Worm (Caenorhabditis elegans) whole organism, L4 larva: ENCODE data around the gene C39B10.3.

Source experiments
- D1046.2 ChIP-seq: fragments of 200-800 bp; sonication (Bioruptor generic); IDR thresholded peaks from 2 replicates; pipeline ENCODE4 v1.3.6; 2022; ENCODE audit warnings: missing genetic modification characterization, missing compliant biosample characterization
- F26F4.8 ChIP-seq: fragments of 200-800 bp; sonication (Bioruptor generic); conservative IDR thresholded peaks from 2 replicates; pipeline ENCODE4 v1.3.6; 2022; ENCODE audit warnings: missing genetic modification characterization, missing compliant biosample characterization
- F49E8.2 ChIP-seq: sonication (generic microtip); optimal IDR thresholded peaks from 2 replicates; lab custom pipeline; 2016; ENCODE audit warnings: missing compliant biosample characterization, mild to moderate bottlenecking, missing genetic modification characterization, borderline replicate concordance
- ZK337.2 ChIP-seq: fragments of 200-800 bp; sonication (Bioruptor generic); IDR thresholded peaks from 2 replicates; pipeline ENCODE4 v1.3.6; 2022; ENCODE audit warnings: missing genetic modification reagents, missing genetic modification characterization, missing compliant biosample characterization
- ZK546.5 ChIP-seq, 2 experiments: sonication (generic microtip); optimal IDR thresholded peaks; 2 replicates each; lab custom pipeline; 2017; ENCODE audit warnings: missing biosample characterization in 2 of 2, missing genetic modification characterization in 2 of 2
- aha-1 ChIP-seq: fragments of 150-350 bp; peaks from one replicate; lab custom pipeline; 2014; ENCODE audit warnings: missing biosample characterization, missing genetic modification characterization
- ama-1 ChIP-seq: fragments of 150-350 bp; optimal IDR thresholded peaks from 2 replicates; lab custom pipeline; 2014; ENCODE audit warnings: inconsistent platforms, mixed read lengths
- attf-4 ChIP-seq: sonication (generic microtip); optimal IDR thresholded peaks from 3 replicates; lab custom pipeline; 2017; ENCODE audit warnings: missing biosample characterization, missing genetic modification characterization
- ceh-62 ChIP-seq: sonication (generic microtip); optimal IDR thresholded peaks from 2 replicates; lab custom pipeline; 2017; ENCODE audit warnings: missing biosample characterization, missing genetic modification characterization
- daf-12 ChIP-seq: fragments of 150-350 bp; optimal IDR thresholded peaks from 2 replicates; lab custom pipeline; 2014; ENCODE audit warnings: missing biosample characterization, missing genetic modification reagents, missing genetic modification characterization
- daf-19 ChIP-seq: fragments of 200-800 bp; sonication (Bioruptor generic); conservative IDR thresholded peaks from 2 replicates; pipeline ENCODE4 v1.3.6; 2022; ENCODE audit warnings: missing genetic modification characterization, missing compliant biosample characterization
- daf-8 ChIP-seq: fragments of 200-800 bp; sonication (Bioruptor generic); IDR thresholded peaks from 2 replicates; pipeline ENCODE4 v1.3.6; 2022; ENCODE audit warnings: missing genetic modification characterization, missing compliant biosample characterization
- dpl-1 ChIP-seq: fragments of 150-350 bp; optimal IDR thresholded peaks from 2 replicates; lab custom pipeline; 2014; ENCODE audit warnings: missing biosample characterization, missing genetic modification reagents, missing genetic modification characterization
- dve-1 ChIP-seq: sonication (generic microtip); optimal IDR thresholded peaks from 2 replicates; lab custom pipeline; 2017; ENCODE audit warnings: antibody characterized with exemption, mild to moderate bottlenecking, missing genetic modification characterization, missing compliant biosample characterization; ENCODE audit not compliant: insufficient read depth
- egl-43 ChIP-seq: fragments of 200-800 bp; sonication (Bioruptor generic); IDR thresholded peaks from 2 replicates; pipeline ENCODE4 v1.3.6; 2022; ENCODE audit warnings: missing genetic modification reagents, missing genetic modification characterization, missing compliant biosample characterization
- fkh-10 ChIP-seq: fragments of 150-350 bp; optimal IDR thresholded peaks from 2 replicates; lab custom pipeline; 2014; ENCODE audit warnings: missing biosample characterization, missing genetic modification reagents, missing genetic modification characterization
- hlh-11 ChIP-seq: fragments of 200-800 bp; sonication (Bioruptor generic); optimal IDR thresholded peaks from 2 replicates; lab custom pipeline; 2018; ENCODE audit warnings: mild to moderate bottlenecking, missing genetic modification characterization, missing compliant biosample characterization
- hlh-30 ChIP-seq: sonication (generic microtip); optimal IDR thresholded peaks from 2 replicates; lab custom pipeline; 2017; ENCODE audit warnings: antibody characterized with exemption, mild to moderate bottlenecking, missing genetic modification characterization, missing compliant biosample characterization; ENCODE audit not compliant: insufficient read depth
- lin-1 ChIP-seq: fragments of 200-800 bp; sonication (Bioruptor generic); IDR thresholded peaks from 2 replicates; pipeline ENCODE4 v1.3.6; 2022; ENCODE audit warnings: missing genetic modification reagents, missing genetic modification characterization, missing compliant biosample characterization
- lin-13 ChIP-seq: fragments of 150-350 bp; optimal IDR thresholded peaks from 2 replicates; lab custom pipeline; 2014; ENCODE audit warnings: missing biosample characterization, missing genetic modification reagents, missing genetic modification characterization
- lin-29 ChIP-seq: fragments of 200-800 bp; sonication (Bioruptor generic); IDR thresholded peaks from 2 replicates; pipeline ENCODE4 v1.3.6; 2022; ENCODE audit warnings: missing genetic modification reagents, missing genetic modification characterization, missing compliant biosample characterization
- lir-3 ChIP-seq: sonication (generic microtip); optimal IDR thresholded peaks from 2 replicates; lab custom pipeline; 2016; ENCODE audit warnings: mild to moderate bottlenecking, missing genetic modification characterization, missing compliant biosample characterization
- mdl-1 ChIP-seq, 2 experiments: fragments of 150-350 bp in 1 of 2; sonication (generic microtip) in 1 of 2; optimal IDR thresholded peaks; 2 replicates each; lab custom pipeline; 2014 to 2017; ENCODE audit warnings: missing biosample characterization in 2 of 2, missing genetic modification characterization in 2 of 2
- mep-1 ChIP-seq: fragments of 150-350 bp; sonication (generic microtip); optimal IDR thresholded peaks from 3 replicates; lab custom pipeline; 2014; ENCODE audit warnings: missing biosample characterization, missing genetic modification characterization
- mes-2 ChIP-seq: sonication (generic microtip); optimal IDR thresholded peaks from 2 replicates; lab custom pipeline; 2016; ENCODE audit warnings: missing genotype, mild to moderate bottlenecking, missing genetic modification characterization, missing compliant biosample characterization; ENCODE audit not compliant: poor library complexity, severe bottlenecking
- nhr-11 ChIP-seq: fragments of 150-350 bp; optimal IDR thresholded peaks from 2 replicates; lab custom pipeline; 2014; ENCODE audit warnings: missing biosample characterization, missing genetic modification characterization
- nhr-237 ChIP-seq: sonication (generic microtip); optimal IDR thresholded peaks from 2 replicates; lab custom pipeline; 2017; ENCODE audit warnings: missing biosample characterization, missing genetic modification characterization
- nhr-25 ChIP-seq: sonication (generic microtip); optimal IDR thresholded peaks from 2 replicates; lab custom pipeline; 2017; ENCODE audit warnings: missing genetic modification characterization, mild to moderate bottlenecking, missing compliant biosample characterization, antibody characterized with exemption, moderate library complexity, borderline replicate concordance; ENCODE audit not compliant: insufficient read depth
- nhr-28 ChIP-seq: fragments of 150-350 bp; optimal IDR thresholded peaks from 2 replicates; lab custom pipeline; 2014; ENCODE audit warnings: missing biosample characterization, missing genetic modification characterization
- nhr-6 ChIP-seq: fragments of 150-350 bp; optimal IDR thresholded peaks from 2 replicates; lab custom pipeline; 2014; ENCODE audit warnings: missing biosample characterization, missing genetic modification characterization
- nhr-77 ChIP-seq: fragments of 150-350 bp; optimal IDR thresholded peaks from 2 replicates; lab custom pipeline; 2014; ENCODE audit warnings: missing biosample characterization, missing genetic modification characterization
- pha-4 ChIP-seq, 2 experiments: fragments of 150-350 bp in 1 of 2; fragments of 200-800 bp in 1 of 2; sonication (Bioruptor generic) in 1 of 2; IDR thresholded peaks in 1 of 2; optimal IDR thresholded peaks in 1 of 2; 2 replicates each; pipeline versions ENCODE4 v1.3.6 to Lab custom; 2014 to 2022; ENCODE audit warnings: missing genetic modification characterization in 2 of 2, missing genetic modification reagents in 2 of 2, missing biosample characterization in 1 of 2, missing compliant biosample characterization in 1 of 2
- pqm-1 ChIP-seq: sonication (generic microtip); optimal IDR thresholded peaks from 2 replicates; lab custom pipeline; 2017; ENCODE audit warnings: missing biosample characterization, missing genetic modification characterization
- sdz-12 ChIP-seq: fragments of 200-800 bp; sonication (Bioruptor generic); optimal IDR thresholded peaks from 2 replicates; lab custom pipeline; 2018; ENCODE audit warnings: mild to moderate bottlenecking, missing genetic modification characterization, missing compliant biosample characterization
- set-16 ChIP-seq: fragments of 200-800 bp; sonication (Bioruptor generic); IDR thresholded peaks from 2 replicates; pipeline ENCODE4 v1.3.6; 2022; ENCODE audit warnings: missing genetic modification reagents, missing genetic modification characterization, missing compliant biosample characterization
- snpc-1.2 ChIP-seq: fragments of 200-800 bp; sonication (Bioruptor generic); IDR thresholded peaks from 2 replicates; pipeline ENCODE4 v1.3.6; 2022; ENCODE audit warnings: missing genetic modification reagents, missing genetic modification characterization, missing compliant biosample characterization
- unc-62 ChIP-seq, 3 experiments: fragments of 150-350 bp in 1 of 3; sonication (generic microtip); optimal IDR thresholded peaks in 2 of 3; peaks in 1 of 3; 1 replicate in 1 of 3; 2 replicates in 2 of 3; lab custom pipeline; 2014 to 2017; ENCODE audit warnings: missing biosample characterization in 3 of 3, missing genetic modification characterization in 3 of 3, missing genetic modification reagents in 3 of 3, missing genotype in 1 of 3
- vab-7 ChIP-seq: fragments of 200-800 bp; sonication (Bioruptor generic); IDR thresholded peaks from 2 replicates; pipeline ENCODE4 v1.3.6; 2022; ENCODE audit warnings: missing genetic modification reagents, missing genetic modification characterization, missing compliant biosample characterization
- zip-2 ChIP-seq: fragments of 150-350 bp; optimal IDR thresholded peaks from 2 replicates; lab custom pipeline; 2014; ENCODE audit warnings: missing biosample characterization, missing genetic modification characterization

Gene C39B10.3

DNA sequence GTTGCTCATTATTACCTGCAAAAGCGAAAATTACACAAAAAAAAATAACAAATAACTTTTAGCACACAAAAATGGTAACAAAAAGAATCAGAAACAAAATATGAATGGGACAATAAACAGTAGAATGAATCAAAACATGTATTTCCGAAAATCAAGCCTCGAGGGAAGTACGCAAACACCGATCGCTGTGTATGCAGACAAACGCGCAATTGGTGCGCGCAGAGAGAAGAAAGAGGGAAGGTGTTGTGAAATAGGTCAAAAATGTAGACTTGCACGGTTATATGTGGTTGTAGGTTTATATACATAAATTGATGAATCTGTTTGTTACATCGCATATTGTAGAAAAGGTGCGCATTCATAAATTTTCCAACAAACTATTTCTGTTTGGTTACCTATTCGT is 24.2 kb upstream of the C39B10.3 start, which contains the start of gene cdk-11.2 (continued):
- TF ChIP-seq nhr-28 (tag; lab: Kevin White, UChicago) (peak; percentile 77), snpc-1.2 (GFP tag; lab: Robert Waterston, UW) (no peak), nhr-11 (tag; lab: Kevin White, UChicago) (peak; percentile 37), dpl-1 (GFP tag; lab: Kevin White, UChicago) (peak; percentile 62), fkh-10 (GFP tag; lab: Kevin White, UChicago) (peak; percentile 48), lin-13 (peak; percentile 32), nhr-237 (tag; lab: Kevin White, UChicago) (no peak), sdz-12 (no peak), dve-1 (tag; lab: Kevin White, UChicago) (no peak), hlh-30 (tag; lab: Kevin White, UChicago) (peak; percentile 71), mep-1 (tag; lab: Kevin White, UChicago) (no peak), mes-2 (peak; percentile 84), zip-2 (tag; lab: Kevin White, UChicago) (no peak), nhr-6 (peak; percentile 79), pha-4 (GFP tag; IDR thresholded peaks at IDR 0.05; lab: Robert Waterston, UW) (no peak), pha-4 (tag; optimal IDR thresholded peaks at IDR 0.05; lab: Kevin White, UChicago) (peak; percentile 94), daf-19 (GFP tag; lab: Robert Waterston, UW) (no peak), mdl-1 (tag; optimal IDR thresholded peaks at IDR 0.05; lab: Kevin White, UChicago) (peak in 1 of 2 experiments; percentile 64), nhr-77 (tag; lab: Kevin White, UChicago) (peak; percentile 51)

DNA sequence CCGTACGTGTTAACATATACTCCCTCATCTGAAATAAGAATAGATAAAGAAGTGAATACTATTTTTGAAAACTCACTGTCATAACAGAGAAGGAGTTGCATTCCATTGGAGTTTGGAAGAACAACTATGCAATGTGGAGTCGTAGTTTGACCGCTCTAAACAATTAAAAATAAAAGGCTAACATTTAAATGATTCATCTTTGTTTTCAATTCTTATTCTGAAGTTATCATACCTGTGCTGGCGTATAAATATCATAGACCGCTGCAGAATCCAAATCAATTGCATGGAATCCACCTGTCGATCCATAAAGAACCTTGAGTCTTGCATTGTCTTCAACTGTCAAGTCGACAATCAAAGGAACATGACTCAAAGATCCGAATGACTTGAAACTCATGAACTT is 21.2 kb upstream of the C39B10.3 start:
- TF ChIP-seq lin-29 (GFP tag; lab: Robert Waterston, UW) (no peak), aha-1 (tag; lab: Kevin White, UChicago) (peak; percentile 96), ZK546.5 (tag; optimal IDR thresholded peaks at IDR 0.05; lab: Kevin White, UChicago) (no peak)

DNA sequence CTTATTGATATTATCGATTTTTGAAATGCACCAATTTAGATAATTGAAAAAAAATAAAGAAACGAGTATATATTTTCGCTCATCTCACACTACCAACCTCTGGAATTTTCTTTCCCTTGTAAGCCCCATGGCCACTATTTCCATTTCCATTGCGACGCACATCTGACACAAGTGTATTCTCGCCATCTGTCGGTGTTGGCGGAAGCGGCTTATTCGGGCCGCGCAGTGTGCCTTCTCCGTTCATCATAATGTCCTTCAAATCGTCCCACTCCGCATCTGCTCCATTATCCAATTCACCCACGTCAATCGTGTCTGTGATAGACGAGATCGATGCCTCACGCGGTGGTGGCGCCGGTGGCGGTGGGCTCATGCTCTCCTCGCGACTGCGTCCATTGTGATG is 19.2 kb upstream of the C39B10.3 start:
- TF ChIP-seq pqm-1 (tag; lab: Kevin White, UChicago) (no peak), egl-43 (GFP tag; lab: Robert Waterston, UW) (0 out of 2 replicates have a peak, but pooled peaks have one; percentile 9), ceh-62 (tag; lab: Kevin White, UChicago) (no peak), lir-3 (tag; lab: Kevin White, UChicago) (no peak), set-16 (GFP tag; lab: Robert Waterston, UW) (peak; percentile 49; the same call in 1 of the 2 replicates), F26F4.8 (no peak), vab-7 (0 out of 2 replicates have a peak, but pooled peaks have one; percentile 17), hlh-11 (tag; lab: Kevin White, UChicago) (no peak), daf-19 (GFP tag; lab: Robert Waterston, UW) (no peak)
- TF ChIP-seq, all 104 proteins: peak for 3

DNA sequence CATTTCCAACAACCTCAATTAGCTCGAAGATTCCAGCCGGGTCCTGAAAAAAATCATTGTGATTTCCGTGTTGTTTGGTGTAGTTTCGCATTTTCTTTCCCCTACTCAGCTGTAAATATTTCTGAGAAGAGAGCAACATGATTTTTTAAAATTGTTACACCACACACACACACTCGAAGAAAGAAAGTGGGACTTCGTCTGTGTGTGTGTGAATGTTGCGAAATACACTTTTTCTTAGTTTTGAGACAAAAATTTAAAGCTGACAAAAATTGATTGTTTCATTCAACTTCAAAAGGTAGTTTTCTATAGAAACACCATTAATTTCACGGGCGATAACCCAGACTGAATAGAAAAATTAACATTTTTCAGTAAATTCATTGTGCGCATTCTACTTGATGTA is 15.8 kb upstream of the C39B10.3 start:
- TF ChIP-seq D1046.2 (GFP tag; lab: Robert Waterston, UW) (no peak), F49E8.2 (no peak), unc-62 (GFP tag; optimal IDR thresholded peaks at IDR 0.05 in 1 of 2; lab: Kevin White, UChicago) (no peak), unc-62 (tag; optimal IDR thresholded peaks at IDR 0.05; lab: Kevin White, UChicago) (no peak), attf-4 (tag; lab: Kevin White, UChicago) (no peak), daf-12 (tag; lab: Kevin White, UChicago) (no peak), F26F4.8 (no peak), lin-1 (no peak), nhr-77 (tag; lab: Kevin White, UChicago) (no peak), nhr-25 (no peak), daf-8 (no peak), ZK337.2 (GFP tag; lab: Robert Waterston, UW) (no peak), ama-1 (no peak)
